Fruit fly (Drosophila melanogaster) whole organism, embryonic: ENCODE measurements around the gene CG3598.
A peak's percentile ranks its signal among the peaks of the same experiment; 100 is the strongest.

Experiments used
- Antp ChIP-seq: fragments of 200-800 bp; sonication (Bioruptor generic); optimal IDR thresholded peaks from 3 replicates; lab custom pipeline; 2016; ENCODE audit warnings: missing biosample characterization, missing genetic modification characterization
- Atf3 ChIP-seq: fragments of 200-800 bp; sonication (Bioruptor generic); optimal IDR thresholded peaks from 3 replicates; lab custom pipeline; 2016; ENCODE audit warnings: missing biosample characterization, missing genetic modification characterization
- Bdp1 ChIP-seq: fragments of 200-800 bp; sonication (Bioruptor generic); optimal IDR thresholded peaks from 3 replicates; lab custom pipeline; 2016; ENCODE audit warnings: missing biosample characterization, missing genetic modification characterization
- Blimp-1 ChIP-seq: fragments of 200-800 bp; sonication (Bioruptor generic); optimal IDR thresholded peaks from 3 replicates; lab custom pipeline; 2018; ENCODE audit warnings: missing biosample characterization, missing genetic modification characterization, mild to moderate bottlenecking, moderate library complexity, missing genetic modification reagents
- BtbVII ChIP-seq: fragments of 200-800 bp; sonication (Bioruptor generic); optimal IDR thresholded peaks from 3 replicates; lab custom pipeline; 2017; ENCODE audit warnings: missing biosample characterization, mild to moderate bottlenecking, missing genetic modification characterization
- CG10565 ChIP-seq: fragments of 200-800 bp; sonication (Bioruptor generic); optimal IDR thresholded peaks from 3 replicates; lab custom pipeline; 2016; ENCODE audit warnings: missing biosample characterization, mild to moderate bottlenecking, missing genetic modification characterization
- CG12219 ChIP-seq: fragments of 200-800 bp; sonication (Bioruptor generic); optimal IDR thresholded peaks from 3 replicates; lab custom pipeline; 2018; ENCODE audit warnings: missing biosample characterization, mild to moderate bottlenecking, missing genetic modification characterization
- CG13296 ChIP-seq: fragments of 200-800 bp; sonication (Bioruptor generic); optimal IDR thresholded peaks from 3 replicates; lab custom pipeline; 2018; ENCODE audit warnings: missing biosample characterization, mild to moderate bottlenecking, missing genetic modification characterization
- CG15479 ChIP-seq: fragments of 200-800 bp; sonication (Bioruptor generic); optimal IDR thresholded peaks from 3 replicates; lab custom pipeline; 2019; ENCODE audit warnings: missing biosample characterization, mild to moderate bottlenecking, missing genetic modification characterization, moderate library complexity
- CG1647 ChIP-seq: fragments of 200-800 bp; sonication (Bioruptor generic); optimal IDR thresholded peaks from 3 replicates; lab custom pipeline; 2016; ENCODE audit warnings: missing biosample characterization, missing genetic modification characterization
- CG16815 ChIP-seq: fragments of 200-800 bp; sonication (Bioruptor generic); optimal IDR thresholded peaks from 3 replicates; lab custom pipeline; 2017; ENCODE audit warnings: missing biosample characterization, mild to moderate bottlenecking, missing genetic modification characterization
- CG18011 ChIP-seq: fragments of 200-800 bp; sonication (Bioruptor generic); optimal IDR thresholded peaks from 2 replicates; lab custom pipeline; 2017; ENCODE audit warnings: missing biosample characterization, missing genetic modification characterization, mild to moderate bottlenecking, moderate library complexity, missing genotype
- CG18476 ChIP-seq: fragments of 200-800 bp; sonication (Bioruptor generic); optimal IDR thresholded peaks from 2 replicates; lab custom pipeline; 2016; ENCODE audit warnings: missing biosample characterization, mild to moderate bottlenecking, missing genetic modification characterization
- CG2116 ChIP-seq: fragments of 200-800 bp; sonication (Bioruptor generic); optimal IDR thresholded peaks from 3 replicates; lab custom pipeline; 2018; ENCODE audit warnings: missing biosample characterization, mild to moderate bottlenecking, missing genetic modification characterization
- CG2199 ChIP-seq: fragments of 200-800 bp; sonication (Bioruptor generic); IDR thresholded peaks from 3 replicates; pipeline ENCODE4 v1.3.6; 2022; ENCODE audit warnings: missing biosample characterization, missing genetic modification characterization
- CG2712 ChIP-seq: fragments of 200-800 bp; optimal IDR thresholded peaks from 3 replicates; lab custom pipeline; 2019; ENCODE audit warnings: missing biosample characterization, mild to moderate bottlenecking, missing genetic modification characterization, moderate library complexity
- CG2889 ChIP-seq: fragments of 200-800 bp; sonication (Bioruptor generic); IDR thresholded peaks from 3 replicates; pipeline ENCODE4 v1.3.6; 2022; ENCODE audit warnings: missing biosample characterization, missing genetic modification characterization
- CG32532 ChIP-seq: fragments of 200-800 bp; sonication (Bioruptor generic); IDR thresholded peaks from 2 replicates; pipeline ENCODE4 v1.3.6; 2022; ENCODE audit warnings: missing biosample characterization, missing genetic modification characterization
- CG4820 ChIP-seq: fragments of 200-800 bp; sonication (Bioruptor generic); optimal IDR thresholded peaks from 3 replicates; lab custom pipeline; 2016; ENCODE audit warnings: missing biosample characterization, missing genetic modification characterization
- CG6683 ChIP-seq: fragments of 200-800 bp; sonication (Bioruptor generic); optimal IDR thresholded peaks from 2 replicates; lab custom pipeline; 2017; ENCODE audit warnings: missing biosample characterization, mild to moderate bottlenecking, missing genetic modification characterization, missing genetic modification reagents
- CG7271 ChIP-seq: fragments of 200-800 bp; sonication (Bioruptor generic); optimal IDR thresholded peaks from 2 replicates; lab custom pipeline; 2018; ENCODE audit warnings: missing biosample characterization, mild to moderate bottlenecking, missing genetic modification characterization, moderate library complexity
- CG7745 ChIP-seq: fragments of 200-800 bp; sonication (Bioruptor generic); optimal IDR thresholded peaks from 2 replicates; lab custom pipeline; 2018; ENCODE audit warnings: missing biosample characterization, mild to moderate bottlenecking, missing genetic modification characterization, moderate library complexity
- CG7928 ChIP-seq: fragments of 200-800 bp; sonication (Bioruptor generic); optimal IDR thresholded peaks from 2 replicates; lab custom pipeline; 2017; ENCODE audit warnings: missing biosample characterization, mild to moderate bottlenecking, missing genetic modification characterization
- Dip2 ChIP-seq: fragments of 200-800 bp; sonication (Bioruptor generic); IDR thresholded peaks from 2 replicates; pipeline ENCODE4 v1.3.6; 2022; ENCODE audit warnings: missing biosample characterization, missing genetic modification characterization
- Drgx ChIP-seq: fragments of 200-800 bp; sonication (Bioruptor generic); IDR thresholded peaks from 2 replicates; pipeline ENCODE4 v1.3.6; 2022; ENCODE audit warnings: missing biosample characterization, missing genetic modification characterization
- Ets97D ChIP-seq: fragments of 200-800 bp; sonication (Bioruptor generic); optimal IDR thresholded peaks from 3 replicates; lab custom pipeline; 2016; ENCODE audit warnings: missing biosample characterization, missing genetic modification characterization
- HLH54F ChIP-seq: fragments of 200-800 bp; sonication (Bioruptor generic); optimal IDR thresholded peaks from 3 replicates; lab custom pipeline; 2016; ENCODE audit warnings: missing biosample characterization, missing genetic modification characterization
- Hr78 ChIP-seq, 2 experiments: fragments of 200-800 bp in 1 of 2; fragments of >200 bp in 1 of 2; sonication (Bioruptor generic) in 1 of 2; optimal IDR thresholded peaks; 2 replicates each; lab custom pipeline; 2017 to 2019; ENCODE audit warnings: missing biosample characterization in 2 of 2, missing genetic modification characterization in 2 of 2, mild to moderate bottlenecking in 1 of 2, moderate library complexity in 1 of 2
- Lhr ChIP-seq: fragments of 200-800 bp; sonication (Bioruptor generic); optimal IDR thresholded peaks from 3 replicates; lab custom pipeline; 2017; ENCODE audit warnings: mild to moderate bottlenecking, missing biosample characterization, missing genetic modification reagents, missing genetic modification characterization
- Mrtf ChIP-seq: fragments of 200-800 bp; sonication (Bioruptor generic); IDR thresholded peaks from 3 replicates; pipeline ENCODE4 v1.3.6; 2022; ENCODE audit warnings: missing biosample characterization, missing genetic modification characterization
- Pdp1 ChIP-seq, 2 experiments: fragments of 200-800 bp; sonication (Bioruptor generic); optimal IDR thresholded peaks; 3 replicates each; lab custom pipeline; 2016; ENCODE audit warnings: missing biosample characterization in 2 of 2, missing genetic modification characterization in 2 of 2, mild to moderate bottlenecking in 1 of 2, moderate library complexity in 1 of 2
- Side ChIP-seq: fragments of 200-800 bp; sonication (Bioruptor generic); optimal IDR thresholded peaks from 2 replicates; lab custom pipeline; 2016; ENCODE audit warnings: missing biosample characterization, missing genetic modification characterization
- Xbp1 ChIP-seq: fragments of 200-800 bp; sonication (Bioruptor generic); optimal IDR thresholded peaks from 3 replicates; lab custom pipeline; 2016; ENCODE audit warnings: missing biosample characterization, mild to moderate bottlenecking, missing genetic modification characterization
- Xrp1 ChIP-seq: fragments of 200-800 bp; sonication (Bioruptor generic); IDR thresholded peaks from 2 replicates; pipeline ENCODE4 v1.3.6; 2022; ENCODE audit warnings: missing biosample characterization, missing genetic modification characterization
- ase ChIP-seq: fragments of 200-800 bp; sonication (Bioruptor generic); IDR thresholded peaks from 3 replicates; pipeline ENCODE4 v1.3.6; 2022; ENCODE audit warnings: missing biosample characterization, missing genetic modification characterization
- btn ChIP-seq: fragments of 200-800 bp; sonication (Bioruptor generic); optimal IDR thresholded peaks from 2 replicates; lab custom pipeline; 2016; ENCODE audit warnings: missing biosample characterization, missing genetic modification characterization
- dysf ChIP-seq: fragments of 200-800 bp; sonication (Bioruptor generic); IDR thresholded peaks from 3 replicates; pipeline ENCODE4 v1.3.6; 2022; ENCODE audit warnings: missing biosample characterization, missing genetic modification characterization
- eve ChIP-seq, 2 experiments: fragments of >200 bp; optimal IDR thresholded peaks; 2 replicates each; lab custom pipeline; 2017; ENCODE audit warnings: missing biosample characterization in 2 of 2, missing genetic modification characterization in 2 of 2
- gcm ChIP-seq: fragments of 200-800 bp; sonication (Bioruptor generic); optimal IDR thresholded peaks from 2 replicates; lab custom pipeline; 2019; ENCODE audit warnings: missing biosample characterization, mild to moderate bottlenecking, missing genetic modification characterization, moderate library complexity
- gem ChIP-seq: fragments of 200-800 bp; sonication (Bioruptor generic); optimal IDR thresholded peaks from 2 replicates; lab custom pipeline; 2019; ENCODE audit warnings: missing biosample characterization, mild to moderate bottlenecking, missing genetic modification characterization, moderate library complexity
- gt ChIP-seq: fragments of 200-800 bp; sonication (Bioruptor generic); IDR thresholded peaks from 2 replicates; pipeline ENCODE4 v1.3.6; 2022; ENCODE audit warnings: missing biosample characterization, missing genetic modification characterization
- jigr1 ChIP-seq: fragments of 200-800 bp; sonication (Bioruptor generic); IDR thresholded peaks from 3 replicates; pipeline ENCODE4 v1.3.6; 2022; ENCODE audit warnings: missing biosample characterization, missing genetic modification characterization
- jumu ChIP-seq: fragments of 200-800 bp; sonication (Bioruptor generic); optimal IDR thresholded peaks from 3 replicates; lab custom pipeline; 2016; ENCODE audit warnings: missing biosample characterization, missing genetic modification characterization
- odd ChIP-seq: fragments of 200-800 bp; sonication (Bioruptor generic); optimal IDR thresholded peaks from 2 replicates; lab custom pipeline; 2017; ENCODE audit warnings: missing biosample characterization, mild to moderate bottlenecking, missing genetic modification characterization
- pum ChIP-seq: fragments of 200-800 bp; sonication (Bioruptor generic); optimal IDR thresholded peaks from 2 replicates; lab custom pipeline; 2016; ENCODE audit warnings: missing biosample characterization, missing genetic modification characterization
- sens ChIP-seq: fragments of 200-800 bp; sonication (Bioruptor generic); peaks from one replicate; lab custom pipeline; 2016; ENCODE audit warnings: missing biosample characterization, missing genetic modification characterization
- slbo ChIP-seq: fragments of 200-800 bp; sonication (Bioruptor generic); IDR thresholded peaks from 2 replicates; pipeline ENCODE4 v1.3.6; 2022; ENCODE audit warnings: missing biosample characterization, missing genetic modification characterization
- sob ChIP-seq: fragments of 200-800 bp; sonication (Bioruptor generic); IDR thresholded peaks from 2 replicates; pipeline ENCODE4 v1.3.6; 2022; ENCODE audit warnings: missing biosample characterization, missing genetic modification characterization
- trem ChIP-seq: fragments of 200-800 bp; optimal IDR thresholded peaks from 3 replicates; lab custom pipeline; 2019; ENCODE audit warnings: missing biosample characterization, mild to moderate bottlenecking, missing genetic modification characterization, moderate library complexity
- vfl ChIP-seq: fragments of 200-800 bp; sonication (Bioruptor generic); optimal IDR thresholded peaks from 2 replicates; lab custom pipeline; 2016; ENCODE audit warnings: missing biosample characterization, missing genetic modification characterization

CG3598 gene

dm6 chrX:2984902-2985772 lies 48.3 kb downstream of the CG3598 start (continued):
- TF ChIP-seq CG2889 (GFP tag; lab: Robert Waterston, UW): no peak
- peak; percentile 27 to 35 for TF ChIP-seq Pdp1 (GFP tag; optimal IDR thresholded peaks at IDR 0.05; lab: Kevin White, UChicago)
- TF ChIP-seq CG2116 (GFP tag; lab: Kevin White, UChicago): peak; percentile 19
- TF ChIP-seq CG2712 (tag; lab: Kevin White, UChicago): peak; percentile 82
- peak; percentile 35 for TF ChIP-seq CG4820 (GFP tag; lab: Kevin White, UChicago)
- TF ChIP-seq Lhr (GFP tag; lab: Kevin White, UChicago): no peak
- TF ChIP-seq gem: peak; percentile 79
- TF ChIP-seq CG1647 (GFP tag; lab: Kevin White, UChicago): no peak
- TF ChIP-seq vfl: peak; percentile 30
- no peak for TF ChIP-seq CG18476 (GFP tag; lab: Kevin White, UChicago)
- TF ChIP-seq odd: no peak
- peak; percentile 56 for TF ChIP-seq CG16815 (GFP tag; lab: Kevin White, UChicago)
- TF ChIP-seq CG13296 (GFP tag; lab: Kevin White, UChicago): no peak
- TF ChIP-seq CG7745 (tag; lab: Kevin White, UChicago): peak; percentile 50
- TF ChIP-seq sens (GFP tag; lab: Kevin White, UChicago): peak; percentile 96
- no peak for TF ChIP-seq Atf3 (GFP tag; lab: Kevin White, UChicago)
- TF ChIP-seq BtbVII: no peak
- TF ChIP-seq CG18011 (GFP tag; lab: Kevin White, UChicago): no peak
- no peak for TF ChIP-seq CG12219
- TF ChIP-seq Antp: peak; percentile 3
- TF ChIP-seq CG2199: no peak
- peak; percentile 10 for TF ChIP-seq jumu (GFP tag; lab: Kevin White, UChicago)
- no peak for TF ChIP-seq CG7928
- no peak for TF ChIP-seq dysf (GFP tag; lab: Robert Waterston, UW)
- TF ChIP-seq ase (GFP tag; lab: Robert Waterston, UW): no peak
- no peak for TF ChIP-seq Hr78 (GFP tag; optimal IDR thresholded peaks at IDR 0.05; lab: Kevin White, UChicago)
- no peak for TF ChIP-seq Side (GFP tag; lab: Kevin White, UChicago)
- TF ChIP-seq trem (tag; lab: Kevin White, UChicago): peak; percentile 63
- TF ChIP-seq CG6683: no peak
- TF ChIP-seq slbo (GFP tag; lab: Robert Waterston, UW): no peak
- no peak for TF ChIP-seq Bdp1 (GFP tag; lab: Kevin White, UChicago)
- no peak for TF ChIP-seq Dip2 (GFP tag; lab: Robert Waterston, UW)
- TF ChIP-seq sob: no peak
- TF ChIP-seq eve (GFP tag; optimal IDR thresholded peaks at IDR 0.05; lab: Kevin White, UChicago): peak in 1 of 2 experiments; percentile 87
- no peak for TF ChIP-seq HLH54F (GFP tag; lab: Kevin White, UChicago)
- no peak for TF ChIP-seq Blimp-1
- no peak for TF ChIP-seq Mrtf (GFP tag; lab: Robert Waterston, UW)
- no peak for TF ChIP-seq gt (GFP tag; lab: Robert Waterston, UW)
- TF ChIP-seq CG10565: no peak
- TF ChIP-seq Drgx (GFP tag; lab: Robert Waterston, UW): no peak
- TF ChIP-seq Ets97D (GFP tag; lab: Kevin White, UChicago): no peak
- TF ChIP-seq CG7271: peak; percentile 97
- peak; percentile 94 for TF ChIP-seq CG15479
- TF ChIP-seq btn (GFP tag; lab: Kevin White, UChicago): no peak
- TF ChIP-seq gcm: peak; percentile 12
- peak; percentile 53 for TF ChIP-seq pum
- TF ChIP-seq CG32532 (GFP tag; lab: Robert Waterston, UW): no peak
- TF ChIP-seq jigr1: no peak
- peak; percentile 81 for TF ChIP-seq Xrp1 (GFP tag; lab: Robert Waterston, UW)
- TF ChIP-seq Xbp1 (GFP tag; lab: Kevin White, UChicago): peak; percentile 14
